Worm (Caenorhabditis elegans): Measurements from ENCODE around the gene glb-2.

Gene glb-2

ce11 chrIV:7291066-7291465 lies 28.0 kb upstream of the glb-2 start:
- peak; percentile 12 for TF ChIP-seq nhr-28 (tag; optimal IDR thresholded peaks at IDR 0.05)
- peak; percentile 28 for TF ChIP-seq dpl-1 (GFP tag; optimal IDR thresholded peaks at IDR 0.05)
- no peak for TF ChIP-seq ctbp-1 (GFP tag; IDR thresholded peaks at IDR 0.05)
- TF ChIP-seq hlh-30 (tag; optimal IDR thresholded peaks at IDR 0.05; ENCODE audit: insufficient read depth), result peak; percentile 75
- TF ChIP-seq dve-1 (tag; optimal IDR thresholded peaks at IDR 0.05; ENCODE audit: insufficient read depth), result peak; percentile 2

- TF ChIP-seq ctbp-1 (GFP tag; IDR thresholded peaks at IDR 0.05), result no peak
- no peak for TF ChIP-seq attf-4 (tag; optimal IDR thresholded peaks at IDR 0.05)
- no peak for TF ChIP-seq aha-1 (tag)
Observed at ce11 chrIV:7287474-7287873, 24.4 kb upstream of the glb-2 start, which contains the start of gene F42C5.3. Gene F42C5.3 (minus strand): TSS chrIV:7287574.

DNA sequence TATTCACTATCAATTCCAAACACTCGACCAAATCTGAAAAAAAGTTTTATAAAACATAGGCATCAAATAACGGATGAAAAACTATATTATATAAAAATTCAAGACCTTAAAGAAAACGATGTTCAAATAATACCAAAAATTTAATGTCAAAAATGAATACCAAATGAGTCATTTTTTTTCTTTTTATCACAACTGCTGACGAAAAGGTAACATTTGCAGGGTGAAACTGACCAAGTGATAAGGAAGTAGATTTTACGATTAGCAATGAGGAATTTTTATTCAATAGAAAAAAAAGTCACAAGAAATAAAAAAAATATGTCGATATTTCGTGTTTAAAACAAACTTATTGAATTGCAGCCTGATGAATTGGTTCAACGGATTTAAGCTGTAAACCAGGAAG lies 22.8 kb upstream of the glb-2 start, which contains the start of gene C06E4.8:
Gene C06E4.8 (minus strand): TSS at position 37 of the 400 bp plus-strand sequence.
- TF ChIP-seq pqm-1 (tag; optimal IDR thresholded peaks at IDR 0.05) (peak; percentile 61), nhr-28 (tag; optimal IDR thresholded peaks at IDR 0.05) (peak; percentile 25), unc-62 (GFP tag; optimal IDR thresholded peaks at IDR 0.05 in 1 of 2) (no peak), unc-62 (tag; optimal IDR thresholded peaks at IDR 0.05) (no peak)

DNA sequence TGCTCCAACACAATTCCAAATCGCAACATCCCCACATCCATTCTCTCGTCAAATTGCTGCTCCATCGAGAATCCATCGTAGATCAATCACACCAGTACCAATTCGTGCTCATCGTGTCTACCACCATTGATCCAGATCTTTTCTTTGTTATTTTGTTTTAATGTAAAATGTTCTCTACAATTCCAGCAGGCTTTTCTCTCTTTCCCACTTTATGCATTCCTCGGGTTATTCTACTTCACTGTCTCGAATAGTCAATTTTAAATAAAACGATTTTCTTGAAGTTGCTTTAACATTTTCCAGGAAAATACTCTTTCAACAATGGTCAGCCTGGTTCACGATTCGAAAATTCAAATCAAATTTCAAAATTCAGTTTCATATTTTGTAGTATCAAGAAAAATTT lies 19.9 kb upstream of the glb-2 start, which contains the start of gene C06E4.1:
Gene C06E4.1 (plus strand): TSS at position 301 of the 400 bp plus-strand sequence.
- TF ChIP-seq hlh-11 (tag; optimal IDR thresholded peaks at IDR 0.05) (no peak), ama-1 (optimal IDR thresholded peaks at IDR 0.05) (no peak), lin-1 (GFP tag; IDR thresholded peaks at IDR 0.05) (no peak), ceh-44 (GFP tag; IDR thresholded peaks at IDR 0.05) (no peak), vab-7 (GFP tag; IDR thresholded peaks at IDR 0.05) (no peak), spr-1 (tag; optimal IDR thresholded peaks at IDR 0.05) (no peak), Y5F2A.4 (GFP tag; optimal IDR thresholded peaks at IDR 0.05) (no peak), nhr-48 (tag; optimal IDR thresholded peaks at IDR 0.05) (no peak), nhr-111 (GFP tag; optimal IDR thresholded peaks at IDR 0.05) (no peak), pha-4 (GFP tag; IDR thresholded peaks at IDR 0.05) (no peak), pha-4 (tag; optimal IDR thresholded peaks at IDR 0.05) (no peak)

ce11 chrIV:7276661-7277060 lies 13.6 kb upstream of the glb-2 start, which contains the start of gene C06E4.2:
Gene C06E4.2 (plus strand): TSS chrIV:7276961.
- TF ChIP-seq lim-7 (GFP tag; IDR thresholded peaks at IDR 0.05), result no peak
- TF ChIP-seq unc-62 (GFP tag; optimal IDR thresholded peaks at IDR 0.05 in 1 of 2), result no peak
- TF ChIP-seq unc-62 (tag; optimal IDR thresholded peaks at IDR 0.05), result no peak
- no peak for TF ChIP-seq lin-1 (GFP tag; IDR thresholded peaks at IDR 0.05)
- no peak for TF ChIP-seq fos-1 (tag; optimal IDR thresholded peaks at IDR 0.05)
- no peak for TF ChIP-seq lir-3 (tag; optimal IDR thresholded peaks at IDR 0.05)
- no peak for TF ChIP-seq hif-1 (tag; optimal IDR thresholded peaks at IDR 0.05)
- no peak for TF ChIP-seq lin-15B (tag; optimal IDR thresholded peaks at IDR 0.05)
- TF ChIP-seq nhr-102 (tag; optimal IDR thresholded peaks at IDR 0.05), result no peak
- TF ChIP-seq unc-130 (GFP tag; optimal IDR thresholded peaks at IDR 0.05), result no peak
- no peak for TF ChIP-seq mdl-1 (tag; optimal IDR thresholded peaks at IDR 0.05)
- TF ChIP-seq aly-2 (tag; optimal IDR thresholded peaks at IDR 0.05), result no peak
- TF ChIP-seq jun-1 (tag; optimal IDR thresholded peaks at IDR 0.05), result no peak
- TF ChIP-seq tag-97 (GFP tag; IDR thresholded peaks at IDR 0.05), result no peak
- no peak for TF ChIP-seq nhr-28 (tag; optimal IDR thresholded peaks at IDR 0.05)
- TF ChIP-seq lin-39 (tag; optimal IDR thresholded peaks at IDR 0.05), result no peak
- TF ChIP-seq spr-1 (tag; optimal IDR thresholded peaks at IDR 0.05), result no peak
- TF ChIP-seq ceh-44 (GFP tag; IDR thresholded peaks at IDR 0.05), result no peak

Data from whole organism, L4 larva.